Worm (Caenorhabditis elegans) whole organism, L3 larva: ENCODE results near the gene ptp-5.2.

ENCODE experiments used
- elt-3 ChIP-seq, 3 experiments: fragments of 150-350 bp in 1 of 3; sonication (generic microtip) in 2 of 3; optimal IDR thresholded peaks; 2 replicates in 2 of 3; 4 replicates in 1 of 3; lab custom pipeline; 2014 to 2017; ENCODE audit warnings: missing biosample characterization in 3 of 3, missing genetic modification characterization in 3 of 3
- mdl-1 ChIP-seq: fragments of 150-350 bp; optimal IDR thresholded peaks from 2 replicates; lab custom pipeline; 2014; ENCODE audit warnings: missing biosample characterization, missing genetic modification characterization
- unc-62 ChIP-seq: fragments of 150-350 bp; sonication (generic microtip); optimal IDR thresholded peaks from 4 replicates; lab custom pipeline; 2014; ENCODE audit warnings: missing biosample characterization, missing genetic modification reagents, missing genetic modification characterization

ce11 chrIV:14757786-14758185 lies 3.0 kb downstream of the ptp-5.2 start:
- TF ChIP-seq mdl-1 (tag; lab: Kevin White, UChicago) (no peak), elt-3 (tag; optimal IDR thresholded peaks at IDR 0.05; lab: Kevin White, UChicago) (no peak), unc-62 (no peak)
